Worm (Caenorhabditis elegans): Measurements from ENCODE around the gene acdh-13.

Gene acdh-13

DNA sequence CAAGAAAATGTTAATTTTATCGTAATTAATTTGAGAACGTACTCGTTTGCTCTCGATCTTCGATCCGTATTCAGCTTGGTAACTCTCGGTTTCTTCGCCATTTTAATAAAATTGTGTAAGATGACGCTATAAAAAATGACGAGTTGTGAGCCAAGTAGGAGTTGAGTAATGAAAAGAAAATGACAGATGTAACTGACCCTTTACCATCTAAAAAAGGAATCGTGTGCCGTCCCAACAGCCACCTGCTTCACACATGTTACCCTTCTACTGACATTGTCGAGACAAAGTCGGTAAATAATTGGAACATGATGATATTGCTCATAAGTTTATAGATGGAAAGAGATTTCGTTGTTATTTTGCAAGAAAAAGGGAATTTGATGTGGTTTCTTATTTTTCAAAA lies 19.3 kb downstream of the acdh-13 start, which contains the start of gene hlh-12:
Gene hlh-12 (minus strand): TSS at position 101 of the 400 bp plus-strand sequence.
- no peak for TF ChIP-seq efl-1 (optimal IDR thresholded peaks at IDR 0.05)
- TF ChIP-seq efl-1 (GFP tag; optimal IDR thresholded peaks at IDR 0.05 in 1 of 2): peak in 1 of 2 experiments; percentile 21
- no peak for TF ChIP-seq aly-2 (tag; optimal IDR thresholded peaks at IDR 0.05)
- TF ChIP-seq nhr-76 (tag; optimal IDR thresholded peaks at IDR 0.05): no peak

ce11 chrIV:8478516-8478915 lies 20.1 kb downstream of the acdh-13 start:
- TF ChIP-seq fkh-8 (tag; optimal IDR thresholded peaks at IDR 0.05) (no peak), nhr-71 (tag; optimal IDR thresholded peaks at IDR 0.05) (peak; percentile 6)

DNA sequence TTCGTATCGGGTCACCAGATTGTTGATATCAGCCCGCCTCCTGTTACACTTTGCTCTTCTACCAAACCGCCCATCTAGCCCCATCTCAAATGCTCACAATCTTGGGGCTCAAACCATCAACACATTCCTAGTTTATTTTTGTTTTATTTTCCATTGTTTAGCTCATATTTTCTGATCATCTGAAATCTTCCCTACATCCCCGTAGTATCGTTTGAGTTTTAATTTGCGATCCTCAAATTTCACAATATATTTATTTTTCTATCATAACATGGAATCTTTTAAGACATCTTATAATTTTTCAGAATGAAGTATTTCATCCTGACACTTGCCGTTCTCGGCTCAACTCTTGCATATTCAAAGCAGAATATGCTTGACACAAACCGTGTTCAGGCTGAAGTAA lies 21.7 kb downstream of the acdh-13 start, which contains the start of gene spp-10:
Gene spp-10 (plus strand): TSS at position 301 of the 400 bp plus-strand sequence.
- TF ChIP-seq fkh-10 (GFP tag; optimal IDR thresholded peaks at IDR 0.05) (no peak), pqm-1 (tag; optimal IDR thresholded peaks at IDR 0.05) (no peak), C16A3.4 (tag; optimal IDR thresholded peaks at IDR 0.05) (no peak), rnt-1 (tag; optimal IDR thresholded peaks at IDR 0.05) (peak; percentile 49), ama-1 (optimal IDR thresholded peaks at IDR 0.05) (no peak)

DNA sequence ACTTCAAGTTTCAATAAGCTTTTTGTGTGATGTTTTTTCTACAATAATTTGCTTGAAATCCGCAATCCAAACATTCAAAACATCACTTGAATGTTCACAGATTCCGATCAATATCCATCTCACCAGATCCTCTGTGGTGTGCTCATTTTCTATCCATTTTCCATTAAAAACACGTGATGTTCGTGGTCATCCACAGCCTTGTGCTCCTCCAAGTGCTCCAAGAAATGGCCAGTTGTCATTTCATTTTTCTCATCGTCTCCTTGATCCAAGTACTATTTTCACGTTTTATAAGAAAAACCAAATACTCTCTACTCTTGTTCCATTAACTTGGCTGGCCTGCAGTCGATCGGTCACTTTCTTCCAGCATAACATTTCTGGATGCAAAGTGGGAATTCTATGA lies 22.5 kb downstream of the acdh-13 start:
- TF ChIP-seq swsn-7 (tag; optimal IDR thresholded peaks at IDR 0.05): peak; percentile 15
- peak; percentile 12 for TF ChIP-seq dsc-1 (tag; optimal IDR thresholded peaks at IDR 0.05)
- no peak for TF ChIP-seq blmp-1 (tag; optimal IDR thresholded peaks at IDR 0.05)
- peak in 1 of 2 experiments; percentile 20 for TF ChIP-seq efl-1 (optimal IDR thresholded peaks at IDR 0.05)
- TF ChIP-seq efl-1 (GFP tag; optimal IDR thresholded peaks at IDR 0.05 in 1 of 2): peak in 1 of 2 experiments; percentile 86
- TF ChIP-seq ces-1 (GFP tag; optimal IDR thresholded peaks at IDR 0.05): no peak
- TF ChIP-seq ztf-4 (tag; optimal IDR thresholded peaks at IDR 0.05): peak; percentile 61
- no peak for TF ChIP-seq xbp-1 (tag; optimal IDR thresholded peaks at IDR 0.05)
- TF ChIP-seq nhr-90 (tag; optimal IDR thresholded peaks at IDR 0.05; ENCODE audit: poor library complexity): no peak
- peak; percentile 75 for TF ChIP-seq nhr-71 (tag; optimal IDR thresholded peaks at IDR 0.05)
- peak; percentile 60 for TF ChIP-seq nhr-19 (GFP tag; conservative IDR thresholded peaks at IDR 0.05)
- no peak for TF ChIP-seq skn-1 (tag; optimal IDR thresholded peaks at IDR 0.05)
- TF ChIP-seq nhr-11 (tag; optimal IDR thresholded peaks at IDR 0.05): no peak
- peak; percentile 26 for TF ChIP-seq lin-39 (tag; optimal IDR thresholded peaks at IDR 0.05)
- no peak for TF ChIP-seq tlp-1 (tag; optimal IDR thresholded peaks at IDR 0.05)
- TF ChIP-seq nhr-77 (tag; optimal IDR thresholded peaks at IDR 0.05): no peak
- no peak for TF ChIP-seq ets-5 (GFP tag; IDR thresholded peaks at IDR 0.05)
- no peak for TF ChIP-seq lin-35 (GFP tag; optimal IDR thresholded peaks at IDR 0.05)
- TF ChIP-seq mep-1 (tag; optimal IDR thresholded peaks at IDR 0.05): no peak
- TF ChIP-seq unc-98 (GFP tag; IDR thresholded peaks at IDR 0.05): no peak
- no peak for TF ChIP-seq elt-2 (tag; optimal IDR thresholded peaks at IDR 0.05)
- no peak for TF ChIP-seq tbx-2 (tag; optimal IDR thresholded peaks at IDR 0.05)
- TF ChIP-seq lsy-2 (tag; optimal IDR thresholded peaks at IDR 0.05): peak; percentile 20 to 34
- TF ChIP-seq ceh-88 (GFP tag; IDR thresholded peaks at IDR 0.05): no peak
- TF ChIP-seq rnt-1 (tag; optimal IDR thresholded peaks at IDR 0.05): peak; percentile 84
- no peak for TF ChIP-seq ceh-8 (GFP tag; optimal IDR thresholded peaks at IDR 0.05)
- TF ChIP-seq grh-1 (GFP tag; IDR thresholded peaks at IDR 0.05): no peak
- TF ChIP-seq fkh-4 (tag; optimal IDR thresholded peaks at IDR 0.05; ENCODE audit: borderline replicate concordance): no peak
- no peak for TF ChIP-seq lin-15B (tag; optimal IDR thresholded peaks at IDR 0.05)
- TF ChIP-seq snu-23 (GFP tag; optimal IDR thresholded peaks at IDR 0.05): peak; percentile 36
- no peak for TF ChIP-seq pax-3 (tag; optimal IDR thresholded peaks at IDR 0.05)
- TF ChIP-seq mdl-1 (tag; optimal IDR thresholded peaks at IDR 0.05): peak in 1 of 2 experiments; percentile 17
- TF ChIP-seq lin-14 (GFP tag; optimal IDR thresholded peaks at IDR 0.05): peak; percentile 78
- TF ChIP-seq nhr-20 (tag; optimal IDR thresholded peaks at IDR 0.05): peak; percentile 50

Measured in whole organism, L1 larva.